Worm (Caenorhabditis elegans): ENCODE results near the gene Y54G11A.17.
"Not testable (repeated sequence)": the region's sequence is repeated elsewhere in the genome, so short reads cannot be mapped to it uniquely, and the experiment has no call there.

DNA sequence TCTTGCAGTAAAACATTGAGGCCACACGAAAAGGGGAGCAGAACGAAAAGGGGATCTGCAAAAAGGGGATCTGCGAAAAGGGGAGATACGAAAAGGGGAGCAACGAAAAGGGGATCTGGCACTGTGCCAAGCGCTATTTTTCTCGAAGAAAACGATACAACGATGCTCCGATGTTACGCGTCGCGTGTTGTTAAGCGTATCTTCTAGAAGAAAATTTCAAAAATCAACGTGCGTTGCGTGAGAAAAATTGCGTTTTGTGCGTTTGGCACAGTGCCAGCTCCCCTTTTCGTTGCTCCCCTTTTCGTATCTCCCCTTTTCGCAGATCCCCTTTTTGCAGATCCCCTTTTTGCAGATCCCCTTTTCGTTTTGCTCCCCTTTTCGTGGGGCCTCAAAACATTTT lies 3.0 kb downstream of the Y54G11A.17 start, which contains the start of gene Y54G11A.9:
- not testable (repeated sequence) for TF ChIP-seq flt-1, T22C8.4, tab-1 (GFP tag; IDR thresholded peaks at IDR 0.05)
